Worm (Caenorhabditis elegans) whole organism, L4 larva: ENCODE data around the gene nish-1.

Source experiments
- D1046.2 ChIP-seq: fragments of 200-800 bp; sonication (Bioruptor generic); IDR thresholded peaks from 2 replicates; pipeline ENCODE4 v1.3.6; 2022; ENCODE audit warnings: missing genetic modification characterization, missing compliant biosample characterization
- F10B5.3 ChIP-seq: sonication (generic microtip); optimal IDR thresholded peaks from 2 replicates; lab custom pipeline; 2016; ENCODE audit warnings: mild to moderate bottlenecking, missing genetic modification characterization, missing compliant biosample characterization
- F37D6.2 ChIP-seq: sonication (generic microtip); optimal IDR thresholded peaks from 2 replicates; lab custom pipeline; 2016; ENCODE audit warnings: mild to moderate bottlenecking, missing genetic modification characterization, missing compliant biosample characterization
- ZK546.5 ChIP-seq, 2 experiments: sonication (generic microtip); optimal IDR thresholded peaks; 2 replicates each; lab custom pipeline; 2017; ENCODE audit warnings: missing biosample characterization in 2 of 2, missing genetic modification characterization in 2 of 2
- aha-1 ChIP-seq: fragments of 150-350 bp; peaks from one replicate; lab custom pipeline; 2014; ENCODE audit warnings: missing biosample characterization, missing genetic modification characterization
- ama-1 ChIP-seq: fragments of 150-350 bp; optimal IDR thresholded peaks from 2 replicates; lab custom pipeline; 2014; ENCODE audit warnings: inconsistent platforms, mixed read lengths
- ceh-82 ChIP-seq: sonication (generic microtip); optimal IDR thresholded peaks from 2 replicates; lab custom pipeline; 2017; ENCODE audit warnings: missing biosample characterization, missing genetic modification characterization
- ctbp-1 ChIP-seq: fragments of 200-800 bp; sonication (Bioruptor generic); IDR thresholded peaks from 2 replicates; pipeline ENCODE4 v1.3.6; 2022; ENCODE audit warnings: missing genetic modification reagents, missing genetic modification characterization, missing compliant biosample characterization
- daf-19 ChIP-seq: fragments of 200-800 bp; sonication (Bioruptor generic); conservative IDR thresholded peaks from 2 replicates; pipeline ENCODE4 v1.3.6; 2022; ENCODE audit warnings: missing genetic modification characterization, missing compliant biosample characterization
- dmd-8 ChIP-seq: fragments of 200-800 bp; sonication (Bioruptor generic); IDR thresholded peaks from 2 replicates; pipeline ENCODE4 v1.3.6; 2022; ENCODE audit warnings: missing genetic modification characterization, missing compliant biosample characterization
- fkh-10 ChIP-seq: fragments of 150-350 bp; optimal IDR thresholded peaks from 2 replicates; lab custom pipeline; 2014; ENCODE audit warnings: missing biosample characterization, missing genetic modification reagents, missing genetic modification characterization
- hlh-30 ChIP-seq: sonication (generic microtip); optimal IDR thresholded peaks from 2 replicates; lab custom pipeline; 2017; ENCODE audit warnings: antibody characterized with exemption, mild to moderate bottlenecking, missing genetic modification characterization, missing compliant biosample characterization; ENCODE audit not compliant: insufficient read depth
- lin-13 ChIP-seq: fragments of 150-350 bp; optimal IDR thresholded peaks from 2 replicates; lab custom pipeline; 2014; ENCODE audit warnings: missing biosample characterization, missing genetic modification reagents, missing genetic modification characterization
- lin-29 ChIP-seq: fragments of 200-800 bp; sonication (Bioruptor generic); IDR thresholded peaks from 2 replicates; pipeline ENCODE4 v1.3.6; 2022; ENCODE audit warnings: missing genetic modification reagents, missing genetic modification characterization, missing compliant biosample characterization
- lin-38 ChIP-seq: fragments of 200-800 bp; sonication (Bioruptor generic); IDR thresholded peaks from 2 replicates; pipeline ENCODE4 v1.3.6; 2022; ENCODE audit warnings: missing genetic modification reagents, missing genetic modification characterization, missing compliant biosample characterization
- mdl-1 ChIP-seq, 2 experiments: fragments of 150-350 bp in 1 of 2; sonication (generic microtip) in 1 of 2; optimal IDR thresholded peaks; 2 replicates each; lab custom pipeline; 2014 to 2017; ENCODE audit warnings: missing biosample characterization in 2 of 2, missing genetic modification characterization in 2 of 2
- mes-2 ChIP-seq: sonication (generic microtip); optimal IDR thresholded peaks from 2 replicates; lab custom pipeline; 2016; ENCODE audit warnings: missing genotype, mild to moderate bottlenecking, missing genetic modification characterization, missing compliant biosample characterization; ENCODE audit not compliant: poor library complexity, severe bottlenecking
- mxl-3 ChIP-seq: fragments of 200-800 bp; sonication (Bioruptor generic); optimal IDR thresholded peaks from 2 replicates; lab custom pipeline; 2018; ENCODE audit warnings: mild to moderate bottlenecking, missing genetic modification characterization, missing compliant biosample characterization
- nhr-102 ChIP-seq: sonication (generic microtip); optimal IDR thresholded peaks from 2 replicates; lab custom pipeline; 2016; ENCODE audit warnings: mild to moderate bottlenecking, missing genetic modification characterization, moderate library complexity, missing compliant biosample characterization
- nhr-28 ChIP-seq: fragments of 150-350 bp; optimal IDR thresholded peaks from 2 replicates; lab custom pipeline; 2014; ENCODE audit warnings: missing biosample characterization, missing genetic modification characterization
- nhr-42 ChIP-seq: fragments of 200-800 bp; sonication (Bioruptor generic); IDR thresholded peaks from 2 replicates; pipeline ENCODE4 v1.3.6; 2022; ENCODE audit warnings: missing genetic modification characterization, missing compliant biosample characterization
- pha-4 ChIP-seq, 2 experiments: fragments of 150-350 bp in 1 of 2; fragments of 200-800 bp in 1 of 2; sonication (Bioruptor generic) in 1 of 2; IDR thresholded peaks in 1 of 2; optimal IDR thresholded peaks in 1 of 2; 2 replicates each; pipeline versions ENCODE4 v1.3.6 to Lab custom; 2014 to 2022; ENCODE audit warnings: missing genetic modification characterization in 2 of 2, missing genetic modification reagents in 2 of 2, missing biosample characterization in 1 of 2, missing compliant biosample characterization in 1 of 2
- rbr-2 ChIP-seq: sonication (generic microtip); optimal IDR thresholded peaks from 2 replicates; lab custom pipeline; 2016; ENCODE audit warnings: missing genotype, missing genetic modification characterization, missing compliant biosample characterization
- sdz-12 ChIP-seq: fragments of 200-800 bp; sonication (Bioruptor generic); optimal IDR thresholded peaks from 2 replicates; lab custom pipeline; 2018; ENCODE audit warnings: mild to moderate bottlenecking, missing genetic modification characterization, missing compliant biosample characterization
- skn-1 ChIP-seq: fragments of 150-350 bp; optimal IDR thresholded peaks from 2 replicates; lab custom pipeline; 2014; ENCODE audit warnings: missing biosample characterization, missing genetic modification characterization
- snpc-4 ChIP-seq: fragments of 150-350 bp; optimal IDR thresholded peaks from 2 replicates; lab custom pipeline; 2014; ENCODE audit warnings: missing biosample characterization, missing genetic modification characterization
- tra-1 ChIP-seq: fragments of 200-800 bp; sonication (Bioruptor generic); IDR thresholded peaks from 2 replicates; pipeline ENCODE4 v1.3.6; 2022; ENCODE audit warnings: missing genetic modification reagents, missing genetic modification characterization, missing compliant biosample characterization
- unc-62 ChIP-seq, 3 experiments: fragments of 150-350 bp in 1 of 3; sonication (generic microtip); optimal IDR thresholded peaks in 2 of 3; peaks in 1 of 3; 1 replicate in 1 of 3; 2 replicates in 2 of 3; lab custom pipeline; 2014 to 2017; ENCODE audit warnings: missing biosample characterization in 3 of 3, missing genetic modification characterization in 3 of 3, missing genetic modification reagents in 3 of 3, missing genotype in 1 of 3
- zip-11 ChIP-seq: fragments of 200-800 bp; sonication (Bioruptor generic); IDR thresholded peaks from 2 replicates; pipeline ENCODE4 v1.3.6; 2022; ENCODE audit warnings: missing genetic modification characterization, missing compliant biosample characterization
- ztf-11 ChIP-seq: fragments of 150-350 bp; optimal IDR thresholded peaks from 2 replicates; lab custom pipeline; 2014; ENCODE audit warnings: missing biosample characterization, missing genetic modification characterization

Gene nish-1

DNA sequence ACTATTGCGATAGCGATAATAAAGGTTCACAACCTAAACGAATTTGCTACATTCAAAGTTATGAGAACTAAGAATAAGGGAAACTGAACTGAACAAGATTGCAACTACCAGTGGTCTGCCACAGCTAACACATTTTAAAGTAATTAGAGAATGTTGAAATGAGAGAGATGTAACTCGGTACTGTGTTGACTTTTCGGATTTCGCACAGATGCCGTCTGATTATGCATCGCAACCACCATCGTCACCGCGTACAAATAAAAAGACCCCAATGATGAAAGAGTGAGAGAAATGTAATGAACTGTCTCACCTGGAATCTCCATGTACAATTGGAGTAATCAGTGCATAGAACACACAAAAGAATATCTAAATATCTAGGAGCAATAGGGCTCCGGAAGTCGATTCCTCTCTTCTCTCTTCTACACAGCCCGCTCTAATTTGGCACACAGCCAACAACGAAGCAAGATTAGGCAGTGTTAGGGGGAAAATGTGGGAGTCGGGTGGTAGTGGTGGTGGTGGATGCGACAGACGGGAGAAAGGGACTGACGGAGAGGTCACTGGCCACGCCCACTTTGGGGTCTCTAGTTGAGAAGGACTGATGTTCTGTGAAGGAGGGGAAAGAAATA, 4.6 kb downstream of the nish-1 start, which contains the start of gene F13E9.11:
TSS of gene F13E9.11 (minus strand) at position 507 of the 623 bp plus-strand sequence.
- TF ChIP-seq mxl-3 (peak; percentile 14), ctbp-1 (GFP tag; lab: Robert Waterston, UW) (0 out of 2 replicates have a peak, but pooled peaks have one; percentile 10), tra-1 (GFP tag; lab: Robert Waterston, UW) (no peak), ZK546.5 (tag; optimal IDR thresholded peaks at IDR 0.05; lab: Kevin White, UChicago) (no peak), daf-19 (no peak), aha-1 (tag; lab: Kevin White, UChicago) (peak; percentile 95), unc-62 (GFP tag; optimal IDR thresholded peaks at IDR 0.05 in 1 of 2; lab: Kevin White, UChicago) (peak in 1 of 2 experiments; percentile 97), unc-62 (tag; optimal IDR thresholded peaks at IDR 0.05; lab: Kevin White, UChicago) (no peak), lin-13 (no peak), rbr-2 (tag; lab: Kevin White, UChicago) (peak; percentile 54)

DNA sequence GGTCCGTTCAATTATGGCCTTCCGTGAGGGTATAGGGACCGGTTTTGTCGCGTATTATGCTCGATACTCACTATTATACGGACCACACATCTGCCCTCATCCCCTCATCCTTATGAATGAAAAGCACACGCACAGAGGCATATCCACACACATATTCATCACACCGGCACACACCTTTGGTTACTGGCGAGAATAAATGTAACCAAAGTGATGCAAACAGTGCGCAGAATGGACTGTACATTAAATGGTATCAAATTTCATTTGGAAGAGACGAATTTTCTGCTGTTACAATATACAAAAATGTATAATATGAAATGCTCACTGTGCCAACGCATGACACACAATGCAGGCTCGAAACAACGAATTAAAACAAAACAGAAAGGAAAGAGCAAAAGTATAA, 5.5 kb downstream of the nish-1 start:
- TF ChIP-seq ceh-82 (tag; lab: Kevin White, UChicago) (no peak), F37D6.2 (no peak), F10B5.3 (tag; lab: Kevin White, UChicago) (no peak), D1046.2 (GFP tag; lab: Robert Waterston, UW) (no peak), nhr-28 (tag; lab: Kevin White, UChicago) (no peak), unc-62 (GFP tag; optimal IDR thresholded peaks at IDR 0.05 in 1 of 2; lab: Kevin White, UChicago) (peak in 1 of 2 experiments; percentile 44), unc-62 (tag; optimal IDR thresholded peaks at IDR 0.05; lab: Kevin White, UChicago) (no peak), aha-1 (tag; lab: Kevin White, UChicago) (peak; percentile 88)

DNA sequence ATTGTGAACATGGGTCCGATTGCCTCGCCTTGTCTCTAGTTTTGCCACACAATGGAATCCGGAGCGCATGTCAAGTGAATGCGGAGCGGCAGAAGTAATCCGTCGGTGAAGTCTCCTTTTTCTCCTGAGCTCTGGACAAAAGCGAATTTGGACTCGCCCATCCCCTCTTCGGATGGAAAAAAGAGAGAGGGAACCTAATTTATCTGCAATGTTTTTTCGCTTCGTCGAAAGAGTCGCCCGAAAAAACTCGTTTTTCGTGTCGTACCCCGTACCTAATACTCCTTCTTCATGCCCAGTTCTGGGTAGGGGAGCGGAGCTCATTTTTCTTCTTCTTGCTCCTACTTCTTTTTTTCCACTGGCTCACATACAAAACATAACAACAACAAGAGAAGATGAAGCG, 6.0 kb downstream of the nish-1 start:
- TF ChIP-seq nhr-102 (tag; lab: Kevin White, UChicago), result no peak
- no peak for TF ChIP-seq mdl-1 (tag; optimal IDR thresholded peaks at IDR 0.05; lab: Kevin White, UChicago)
- no peak for TF ChIP-seq zip-11 (GFP tag; lab: Robert Waterston, UW)
- TF ChIP-seq mxl-3, result no peak

DNA sequence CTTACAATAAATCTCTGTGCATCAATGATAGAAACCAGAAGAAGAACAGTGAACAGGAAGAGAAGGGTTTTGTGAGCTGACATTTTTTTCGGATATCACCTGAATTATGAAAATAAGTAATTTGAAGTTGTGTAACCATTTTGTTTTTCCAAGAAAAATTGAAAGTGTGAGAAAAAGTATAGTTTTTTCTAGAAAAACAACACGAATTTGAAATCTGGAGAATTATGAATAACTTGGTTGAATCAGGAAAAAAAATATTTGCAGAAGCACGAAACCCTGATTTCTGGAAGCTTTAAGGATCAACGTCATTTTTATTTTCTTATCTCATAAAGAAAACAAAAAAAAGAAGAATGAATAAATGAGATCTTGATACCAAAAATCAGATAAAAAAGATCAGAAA, 10.4 kb downstream of the nish-1 start, which contains the start of gene F13E9.12:
TSS of gene F13E9.12 (minus strand) at position 101 of the 400 bp plus-strand sequence.
- TF ChIP-seq fkh-10 (no peak), ZK546.5 (tag; optimal IDR thresholded peaks at IDR 0.05; lab: Kevin White, UChicago) (no peak), ctbp-1 (GFP tag; lab: Robert Waterston, UW) (no peak), pha-4 (GFP tag; IDR thresholded peaks at IDR 0.05; lab: Robert Waterston, UW) (no peak), pha-4 (tag; optimal IDR thresholded peaks at IDR 0.05; lab: Kevin White, UChicago) (no peak), snpc-4 (tag; lab: Kevin White, UChicago) (no peak)

DNA sequence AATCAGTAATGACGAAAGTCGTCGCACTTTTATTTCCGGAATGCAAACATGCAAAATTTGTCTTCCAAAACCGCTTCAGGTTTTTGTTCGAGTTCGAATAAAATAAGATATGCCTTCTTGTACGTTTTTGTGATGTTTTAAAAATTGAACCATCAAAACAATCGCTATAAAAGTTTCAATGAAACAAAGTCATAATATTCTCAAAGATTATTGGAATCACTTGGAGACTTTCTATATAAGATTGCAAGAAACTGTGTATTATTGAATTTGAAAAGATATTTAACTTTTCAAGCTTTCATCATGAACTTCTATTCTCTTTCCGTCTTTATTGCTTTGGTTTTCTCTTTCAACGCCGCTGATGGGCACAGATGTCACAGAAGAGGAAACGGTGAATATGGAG, 12.7 kb downstream of the nish-1 start, which contains the start of gene fipr-14:
TSS of gene fipr-14 (plus strand) at position 301 of the 400 bp plus-strand sequence.
- TF ChIP-seq unc-62 (GFP tag; optimal IDR thresholded peaks at IDR 0.05 in 1 of 2; lab: Kevin White, UChicago) (peak in 1 of 2 experiments; percentile 65), unc-62 (tag; optimal IDR thresholded peaks at IDR 0.05; lab: Kevin White, UChicago) (no peak), pha-4 (GFP tag; IDR thresholded peaks at IDR 0.05; lab: Robert Waterston, UW) (no peak), pha-4 (tag; optimal IDR thresholded peaks at IDR 0.05; lab: Kevin White, UChicago) (no peak), ama-1 (lab: Kevin White, UChicago) (no peak)

DNA sequence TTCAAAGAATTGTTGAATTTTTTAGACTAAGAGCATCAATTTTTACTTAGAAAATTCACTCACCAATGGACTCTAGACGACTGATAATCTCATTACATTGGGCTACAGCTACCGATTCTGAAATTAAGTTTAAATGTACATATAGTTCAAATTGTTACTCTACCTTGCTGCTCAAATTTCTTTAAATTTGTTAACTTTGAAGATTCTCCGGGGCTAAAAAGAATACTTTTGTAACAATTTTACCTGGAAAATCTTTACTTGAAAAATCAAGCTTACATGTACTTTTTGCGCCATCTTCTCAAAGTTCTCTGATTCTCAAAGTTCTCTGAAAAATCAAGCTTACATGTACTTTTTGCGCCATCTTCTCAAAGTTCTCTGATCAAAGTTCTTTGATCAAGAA, 15.4 kb downstream of the nish-1 start, which contains the start of gene sdz-13:
TSS of gene sdz-13 (minus strand) at position 101 of the 400 bp plus-strand sequence.
- TF ChIP-seq D1046.2 (GFP tag; lab: Robert Waterston, UW), result no peak
- TF ChIP-seq ztf-11 (tag; lab: Kevin White, UChicago), result no peak
- no peak for TF ChIP-seq lin-38
- no peak for TF ChIP-seq mes-2 (tag; lab: Kevin White, UChicago)
- TF ChIP-seq nhr-42 (GFP tag; lab: Robert Waterston, UW), result no peak
- no peak for TF ChIP-seq sdz-12
- no peak for TF ChIP-seq lin-29 (GFP tag; lab: Robert Waterston, UW)
- no peak for TF ChIP-seq hlh-30 (tag; lab: Kevin White, UChicago)
- TF ChIP-seq ama-1 (lab: Kevin White, UChicago), result no peak
- TF ChIP-seq skn-1 (tag; lab: Kevin White, UChicago), result no peak
- TF ChIP-seq dmd-8 (GFP tag; lab: Robert Waterston, UW), result no peak
